Worm (Caenorhabditis elegans): ENCODE data around the gene T20B12.3.

The T20B12.3 gene

ce11 chrIII:7376143-7376802 lies 5.6 kb upstream of the T20B12.3 start (continued):
- TF ChIP-seq saeg-2 (GFP tag; IDR thresholded peaks at IDR 0.05): peak; percentile 44; the same call in 1 of the 2 replicates
- peak; percentile 98 for TF ChIP-seq nhr-28 (tag; optimal IDR thresholded peaks at IDR 0.05)
- no peak for TF ChIP-seq D1046.2 (GFP tag; IDR thresholded peaks at IDR 0.05)
- TF ChIP-seq aly-2 (tag; optimal IDR thresholded peaks at IDR 0.05): no peak
- TF ChIP-seq mes-2 (tag; optimal IDR thresholded peaks at IDR 0.05; ENCODE audit: poor library complexity, severe bottlenecking): peak; percentile 46
- TF ChIP-seq dve-1 (tag; optimal IDR thresholded peaks at IDR 0.05; ENCODE audit: insufficient read depth): peak; percentile 86
- TF ChIP-seq nhr-41 (GFP tag; IDR thresholded peaks at IDR 0.05): no peak
- no peak for TF ChIP-seq snpc-1.2 (GFP tag; IDR thresholded peaks at IDR 0.05)

ce11 chrIII:7378522-7378921 lies 3.4 kb upstream of the T20B12.3 start:
- TF ChIP-seq unc-62 (GFP tag; optimal IDR thresholded peaks at IDR 0.05 in 1 of 2) (peak in 1 of 2 experiments; percentile 91), unc-62 (tag; optimal IDR thresholded peaks at IDR 0.05) (no peak), mep-1 (tag; optimal IDR thresholded peaks at IDR 0.05) (no peak)

- TF ChIP-seq D1046.2 (GFP tag; IDR thresholded peaks at IDR 0.05) (no peak), nhr-48 (tag; optimal IDR thresholded peaks at IDR 0.05) (no peak), mxl-2 (GFP tag; conservative IDR thresholded peaks at IDR 0.05) (no peak), nhr-42 (GFP tag; IDR thresholded peaks at IDR 0.05) (no peak), dmd-8 (GFP tag; IDR thresholded peaks at IDR 0.05) (no peak), ZK337.2 (GFP tag; IDR thresholded peaks at IDR 0.05) (no peak), F26F4.8 (GFP tag; conservative IDR thresholded peaks at IDR 0.05) (no peak)
Observed at ce11 chrIII:7378945-7379344, 3.0 kb upstream of the T20B12.3 start, which contains the start of gene T20B12.7. T20B12.7 (minus strand) TSS chrIII:7379045.

- TF ChIP-seq nhr-11 (tag; optimal IDR thresholded peaks at IDR 0.05) (no peak), aha-1 (tag) (peak; percentile 91), daf-8 (GFP tag; IDR thresholded peaks at IDR 0.05) (no peak)
Observed at ce11 chrIII:7380120-7380519, 1.8 kb upstream of the T20B12.3 start.

- TF ChIP-seq fkh-10 (GFP tag; optimal IDR thresholded peaks at IDR 0.05) (no peak), lin-38 (GFP tag; IDR thresholded peaks at IDR 0.05) (peak; percentile 24; the same call in 1 of the 2 replicates)
Observed at ce11 chrIII:7383733-7384132, 1.8 kb downstream of the T20B12.3 start, which contains the start of gene tbp-1. tbp-1 (plus strand) TSS chrIII:7384033.

- TF ChIP-seq gei-8 (GFP tag; optimal IDR thresholded peaks at IDR 0.05) (no peak), tra-1 (GFP tag; IDR thresholded peaks at IDR 0.05) (no peak), D1046.2 (GFP tag; IDR thresholded peaks at IDR 0.05) (no peak), php-3 (GFP tag; IDR thresholded peaks at IDR 0.05) (no peak), nhr-41 (GFP tag; IDR thresholded peaks at IDR 0.05) (no peak), skn-1 (tag; optimal IDR thresholded peaks at IDR 0.05) (no peak), F49E8.2 (tag; optimal IDR thresholded peaks at IDR 0.05; ENCODE audit: borderline replicate concordance) (no peak), egl-27 (tag; optimal IDR thresholded peaks at IDR 0.05) (no peak), pha-4 (GFP tag; IDR thresholded peaks at IDR 0.05) (no peak), pha-4 (tag; optimal IDR thresholded peaks at IDR 0.05) (no peak), dve-1 (tag; optimal IDR thresholded peaks at IDR 0.05; ENCODE audit: insufficient read depth) (no peak), T26A8.4 (GFP tag; IDR thresholded peaks at IDR 0.05) (no peak), F26F4.8 (GFP tag; conservative IDR thresholded peaks at IDR 0.05) (no peak), F37D6.2 (tag; optimal IDR thresholded peaks at IDR 0.05) (no peak), ctbp-1 (GFP tag; IDR thresholded peaks at IDR 0.05) (no peak), ama-1 (optimal IDR thresholded peaks at IDR 0.05) (no peak), cey-2 (tag; optimal IDR thresholded peaks at IDR 0.05; ENCODE audit: borderline replicate concordance, insufficient read depth) (no peak), lin-38 (GFP tag; IDR thresholded peaks at IDR 0.05) (no peak), mdt-29 (GFP tag; IDR thresholded peaks at IDR 0.05) (no peak), ZK337.2 (GFP tag; IDR thresholded peaks at IDR 0.05) (no peak)
Observed at ce11 chrIII:7385929-7386328, 4.0 kb downstream of the T20B12.3 start, which contains the start of gene trd-1. trd-1 (plus strand) TSS chrIII:7386229.
